Worm (Caenorhabditis elegans) whole organism, young adult: ENCODE measurements around the gene Y67D2.2.
A peak's percentile ranks its signal among the peaks of the same experiment; 100 is the strongest.

Source experiments
- D2030.7 ChIP-seq: fragments of 200-800 bp; sonication (Bioruptor generic); IDR thresholded peaks from 2 replicates; pipeline ENCODE4 v1.3.6; 2022; ENCODE audit warnings: missing genetic modification reagents, missing genetic modification characterization, missing compliant biosample characterization
- F10E7.11 ChIP-seq: sonication (generic microtip); optimal IDR thresholded peaks from 2 replicates; lab custom pipeline; 2017; ENCODE audit warnings: mild to moderate bottlenecking, missing genetic modification characterization, moderate library complexity, missing compliant biosample characterization
- F33H1.4 ChIP-seq: fragments of 200-800 bp; sonication (Bioruptor generic); IDR thresholded peaks from 2 replicates; pipeline ENCODE4 v1.3.6; 2022; ENCODE audit warnings: missing genetic modification reagents, missing genetic modification characterization, missing compliant biosample characterization
- F37B4.10 ChIP-seq: fragments of 200-800 bp; sonication (Bioruptor generic); IDR thresholded peaks from 2 replicates; pipeline ENCODE4 v1.3.6; 2022; ENCODE audit warnings: missing genetic modification characterization, missing compliant biosample characterization
- F39B2.1 ChIP-seq: fragments of 200-800 bp; sonication (Bioruptor generic); IDR thresholded peaks from 2 replicates; pipeline ENCODE4 v1.3.6; 2022; ENCODE audit warnings: missing genetic modification reagents, missing genetic modification characterization, missing compliant biosample characterization
- F52B5.7 ChIP-seq: sonication (generic microtip); optimal IDR thresholded peaks from 2 replicates; lab custom pipeline; 2016; ENCODE audit warnings: mild to moderate bottlenecking, missing genetic modification characterization, missing compliant biosample characterization
- F57A8.1 ChIP-seq: fragments of 200-800 bp; sonication (Bioruptor generic); optimal IDR thresholded peaks from 2 replicates; lab custom pipeline; 2018; ENCODE audit warnings: mild to moderate bottlenecking, missing genetic modification characterization, moderate library complexity, missing compliant biosample characterization
- K11D2.4 ChIP-seq: fragments of 200-800 bp; sonication (Bioruptor generic); IDR thresholded peaks from 2 replicates; pipeline ENCODE4 v1.3.6; 2022; ENCODE audit warnings: missing genetic modification reagents, missing genetic modification characterization, missing compliant biosample characterization
- K12H6.12 ChIP-seq: fragments of 200-800 bp; sonication (Bioruptor generic); optimal IDR thresholded peaks from 2 replicates; lab custom pipeline; 2018; ENCODE audit warnings: mild to moderate bottlenecking, missing genetic modification characterization, missing compliant biosample characterization
- T07F8.4 ChIP-seq: sonication (generic microtip); optimal IDR thresholded peaks from 2 replicates; lab custom pipeline; 2016; ENCODE audit warnings: mild to moderate bottlenecking, missing genetic modification characterization, moderate library complexity, missing compliant biosample characterization
- Y53F4B.3 ChIP-seq: fragments of 200-800 bp; sonication (Bioruptor generic); IDR thresholded peaks from 2 replicates; pipeline ENCODE4 v1.3.6; 2022; ENCODE audit warnings: missing genetic modification reagents, missing genetic modification characterization, missing compliant biosample characterization
- Y95B8A.8 ChIP-seq: fragments of 200-800 bp; sonication (Bioruptor generic); IDR thresholded peaks from 2 replicates; pipeline ENCODE4 v1.3.6; 2022; ENCODE audit warnings: missing genetic modification reagents, missing genetic modification characterization, missing compliant biosample characterization
- ama-1 ChIP-seq, 3 experiments: fragments of 150-350 bp in 1 of 3; sonication (generic microtip) in 2 of 3; optimal IDR thresholded peaks; 2 replicates each; lab custom pipeline; 2014 to 2018; ENCODE audit warnings: missing biosample characterization in 2 of 3, missing genetic modification characterization in 2 of 3, missing genetic modification reagents in 2 of 3
- aptf-2 ChIP-seq: fragments of 200-800 bp; sonication (Bioruptor generic); conservative IDR thresholded peaks from 2 replicates; pipeline ENCODE4 v1.3.6; 2022; ENCODE audit warnings: missing genetic modification reagents, missing genetic modification characterization, missing compliant biosample characterization
- attf-6 ChIP-seq: fragments of 200-800 bp; sonication (Bioruptor generic); IDR thresholded peaks from 2 replicates; pipeline ENCODE4 v1.3.6; 2022; ENCODE audit warnings: missing genetic modification reagents, missing genetic modification characterization, missing compliant biosample characterization
- bed-1 ChIP-seq: fragments of 200-800 bp; sonication (Bioruptor generic); IDR thresholded peaks from 2 replicates; pipeline ENCODE4 v1.3.6; 2022; ENCODE audit warnings: missing genetic modification reagents, missing genetic modification characterization, missing compliant biosample characterization
- cebp-1 ChIP-seq, 2 experiments: fragments of 200-800 bp in 1 of 2; sonication (Bioruptor generic) in 1 of 2; sonication (generic microtip) in 1 of 2; IDR thresholded peaks in 1 of 2; optimal IDR thresholded peaks in 1 of 2; 2 replicates each; pipeline versions ENCODE4 v1.3.6 to Lab custom; 2017 to 2022; ENCODE audit warnings: missing compliant biosample characterization in 2 of 2, missing genetic modification characterization in 2 of 2, mild to moderate bottlenecking in 1 of 2, missing genetic modification reagents in 1 of 2, moderate library complexity in 1 of 2
- cebp-2 ChIP-seq: fragments of 200-800 bp; sonication (Bioruptor generic); IDR thresholded peaks from 2 replicates; pipeline ENCODE4 v1.3.6; 2022; ENCODE audit warnings: missing genetic modification characterization, missing compliant biosample characterization
- ceh-27 ChIP-seq: fragments of 200-800 bp; sonication (Bioruptor generic); optimal IDR thresholded peaks from 2 replicates; lab custom pipeline; 2018; ENCODE audit warnings: mild to moderate bottlenecking, missing genetic modification characterization, moderate library complexity, missing compliant biosample characterization
- ceh-58 ChIP-seq: fragments of 200-800 bp; sonication (Bioruptor generic); IDR thresholded peaks from 2 replicates; pipeline ENCODE4 v1.3.6; 2022; ENCODE audit warnings: missing genetic modification characterization, missing compliant biosample characterization
- dox-1 ChIP-seq: fragments of 200-800 bp; sonication (Bioruptor generic); IDR thresholded peaks from 2 replicates; pipeline ENCODE4 v1.3.6; 2022; ENCODE audit warnings: missing genetic modification reagents, missing genetic modification characterization, missing compliant biosample characterization
- dpl-1 ChIP-seq: fragments of 150-350 bp; optimal IDR thresholded peaks from 2 replicates; lab custom pipeline; 2014; ENCODE audit warnings: missing biosample characterization, missing genetic modification reagents, missing genetic modification characterization
- egl-18 ChIP-seq: fragments of 200-800 bp; sonication (Bioruptor generic); IDR thresholded peaks from 2 replicates; pipeline ENCODE4 v1.3.6; 2022; ENCODE audit warnings: missing genetic modification reagents, missing genetic modification characterization, missing compliant biosample characterization
- gei-17 ChIP-seq: fragments of 200-800 bp; sonication (Bioruptor generic); optimal IDR thresholded peaks from 2 replicates; lab custom pipeline; 2018; ENCODE audit warnings: mild to moderate bottlenecking, missing genetic modification characterization, missing compliant biosample characterization
- him-1 ChIP-seq: sonication (generic microtip); optimal IDR thresholded peaks from 2 replicates; lab custom pipeline; 2016; ENCODE audit warnings: missing genotype, missing genetic modification reagents, missing genetic modification characterization, missing compliant biosample characterization
- hmg-20 ChIP-seq: fragments of 200-800 bp; sonication (Bioruptor generic); IDR thresholded peaks from 2 replicates; pipeline ENCODE4 v1.3.6; 2022; ENCODE audit warnings: missing genetic modification reagents, missing genetic modification characterization, missing compliant biosample characterization
- hrde-1 ChIP-seq: sonication (generic microtip); optimal IDR thresholded peaks from 2 replicates; lab custom pipeline; 2016; ENCODE audit warnings: missing genetic modification characterization, mild to moderate bottlenecking, missing compliant biosample characterization, moderate library complexity, missing genotype, missing genetic modification reagents, borderline replicate concordance
- let-607 ChIP-seq, 2 experiments: fragments of 200-800 bp in 1 of 2; sonication (Bioruptor generic) in 1 of 2; sonication (generic microtip) in 1 of 2; optimal IDR thresholded peaks; 2 replicates each; lab custom pipeline; 2016 to 2018; ENCODE audit warnings: mild to moderate bottlenecking in 2 of 2, missing compliant biosample characterization in 2 of 2, missing genetic modification characterization in 2 of 2, moderate library complexity in 2 of 2, missing genotype in 1 of 2
- lin-54 ChIP-seq: fragments of 200-800 bp; sonication (Bioruptor generic); optimal IDR thresholded peaks from 2 replicates; lab custom pipeline; 2018; ENCODE audit warnings: mild to moderate bottlenecking, missing genetic modification characterization, missing compliant biosample characterization
- lsl-1 ChIP-seq: fragments of 200-800 bp; sonication (Bioruptor generic); optimal IDR thresholded peaks from 2 replicates; lab custom pipeline; 2018; ENCODE audit warnings: mild to moderate bottlenecking, missing genetic modification characterization, moderate library complexity, missing compliant biosample characterization
- madf-6 ChIP-seq: fragments of 200-800 bp; sonication (Bioruptor generic); IDR thresholded peaks from 2 replicates; pipeline ENCODE4 v1.3.6; 2022; ENCODE audit warnings: missing genetic modification reagents, missing genetic modification characterization, missing compliant biosample characterization
- nfyb-1 ChIP-seq: fragments of 200-800 bp; sonication (Bioruptor generic); IDR thresholded peaks from 2 replicates; pipeline ENCODE4 v1.3.6; 2022; ENCODE audit warnings: missing genetic modification reagents, missing genetic modification characterization, missing compliant biosample characterization
- nhr-179 ChIP-seq: sonication (generic microtip); optimal IDR thresholded peaks from 2 replicates; lab custom pipeline; 2016; ENCODE audit warnings: mild to moderate bottlenecking, missing genetic modification characterization, missing compliant biosample characterization
- nhr-27 ChIP-seq: fragments of 200-800 bp; sonication (Bioruptor generic); optimal IDR thresholded peaks from 2 replicates; lab custom pipeline; 2018; ENCODE audit warnings: mild to moderate bottlenecking, missing genetic modification characterization, moderate library complexity, missing compliant biosample characterization
- nhr-90 ChIP-seq: sonication (generic microtip); optimal IDR thresholded peaks from 2 replicates; lab custom pipeline; 2016; ENCODE audit warnings: missing genotype, mild to moderate bottlenecking, missing genetic modification characterization, missing compliant biosample characterization
- rcor-1 ChIP-seq: fragments of 200-800 bp; sonication (Bioruptor generic); IDR thresholded peaks from 2 replicates; pipeline ENCODE4 v1.3.6; 2022; ENCODE audit warnings: missing genetic modification reagents, missing genetic modification characterization, missing compliant biosample characterization
- rpc-1 ChIP-seq, 2 experiments: fragments of 150-350 bp in 1 of 2; sonication (generic microtip) in 1 of 2; optimal IDR thresholded peaks; 2 replicates each; lab custom pipeline; 2014 to 2018; ENCODE audit warnings: missing biosample characterization in 1 of 2, missing genetic modification characterization in 1 of 2, missing genetic modification reagents in 1 of 2, missing genotype in 1 of 2
- sea-2 ChIP-seq: fragments of 200-800 bp; sonication (Bioruptor generic); IDR thresholded peaks from 2 replicates; pipeline ENCODE4 v1.3.6; 2022; ENCODE audit warnings: missing genetic modification characterization, missing compliant biosample characterization
- snpc-1.1 ChIP-seq: sonication (generic microtip); optimal IDR thresholded peaks from 2 replicates; lab custom pipeline; 2017; ENCODE audit warnings: missing genetic modification characterization, mild to moderate bottlenecking, missing compliant biosample characterization, antibody characterized with exemption, moderate library complexity, missing genotype, missing genetic modification reagents; ENCODE audit not compliant: insufficient read depth
- snpc-1.3 ChIP-seq: sonication (generic microtip); optimal IDR thresholded peaks from 2 replicates; lab custom pipeline; 2017; ENCODE audit warnings: missing genetic modification characterization, mild to moderate bottlenecking, missing compliant biosample characterization, antibody characterized with exemption, moderate library complexity, missing genotype, missing genetic modification reagents; ENCODE audit not compliant: insufficient read depth
- snpc-3.4 ChIP-seq: sonication (generic microtip); optimal IDR thresholded peaks from 2 replicates; lab custom pipeline; 2017; ENCODE audit warnings: missing genetic modification characterization, mild to moderate bottlenecking, missing compliant biosample characterization, antibody characterized with exemption, moderate library complexity, missing genotype, missing genetic modification reagents
- somi-1 ChIP-seq: fragments of 200-800 bp; sonication (Bioruptor generic); optimal IDR thresholded peaks from 2 replicates; lab custom pipeline; 2018; ENCODE audit warnings: mild to moderate bottlenecking, missing genetic modification characterization, missing compliant biosample characterization
- unc-62 ChIP-seq: fragments of 150-350 bp; optimal IDR thresholded peaks from 2 replicates; lab custom pipeline; 2014; ENCODE audit warnings: missing biosample characterization, missing genetic modification reagents, missing genetic modification characterization
- ztf-18 ChIP-seq: sonication (generic microtip); optimal IDR thresholded peaks from 2 replicates; lab custom pipeline; 2016; ENCODE audit warnings: missing genotype, mild to moderate bottlenecking, missing genetic modification characterization, missing compliant biosample characterization
- ztf-22 ChIP-seq: fragments of 200-800 bp; sonication (Bioruptor generic); optimal IDR thresholded peaks from 2 replicates; lab custom pipeline; 2018; ENCODE audit warnings: mild to moderate bottlenecking, missing genetic modification characterization, moderate library complexity, missing compliant biosample characterization
- ztf-26 ChIP-seq: sonication (generic microtip); optimal IDR thresholded peaks from 2 replicates; lab custom pipeline; 2017; ENCODE audit warnings: missing genetic modification characterization, missing compliant biosample characterization
- ztf-28 ChIP-seq: fragments of 200-800 bp; sonication (Bioruptor generic); IDR thresholded peaks from 2 replicates; pipeline ENCODE4 v1.3.6; 2022; ENCODE audit warnings: missing genetic modification reagents, missing genetic modification characterization, missing compliant biosample characterization

Gene Y67D2.2

DNA sequence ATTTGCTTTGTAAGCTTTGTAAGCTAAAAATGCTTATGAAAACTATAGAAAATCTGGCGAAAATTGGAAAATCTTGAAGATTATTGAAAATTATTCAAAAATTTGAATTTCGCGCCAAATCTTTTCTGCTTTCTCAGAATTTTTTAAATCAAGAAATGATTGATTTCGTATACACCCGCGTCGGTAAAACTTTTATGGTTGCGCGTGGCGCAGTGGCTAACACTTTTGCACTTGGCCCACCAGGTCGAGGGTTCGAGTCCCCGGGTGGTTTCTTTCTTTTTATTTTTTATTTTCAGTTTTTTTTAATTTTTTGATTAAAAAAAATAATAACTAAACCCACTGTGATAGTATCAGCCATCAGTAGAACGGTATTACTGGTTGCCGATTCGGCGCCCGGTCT lies 40.3 kb downstream of the Y67D2.2 start (continued):
- TF ChIP-seq nhr-90 (tag; lab: Kevin White, UChicago) (peak; percentile 60), snpc-1.1 (no peak), hmg-20 (GFP tag; lab: Robert Waterston, UW) (no peak), him-1 (tag; lab: Kevin White, UChicago) (peak; percentile 16), madf-6 (GFP tag; lab: Robert Waterston, UW) (no peak), lin-54 (GFP tag; lab: Kevin White, UChicago) (peak; percentile 52), ztf-18 (tag; lab: Kevin White, UChicago) (peak; percentile 34), nhr-179 (tag; lab: Kevin White, UChicago) (no peak), nfyb-1 (GFP tag; lab: Robert Waterston, UW) (no peak), ama-1 (optimal IDR thresholded peaks at IDR 0.05; lab: Kevin White, UChicago) (no peak), ama-1 (GFP tag; optimal IDR thresholded peaks at IDR 0.05; lab: Kevin White, UChicago) (peak; percentile 28 to 42), cebp-1 (GFP tag; IDR thresholded peaks at IDR 0.05; lab: Robert Waterston, UW) (no peak), cebp-1 (tag; optimal IDR thresholded peaks at IDR 0.05; lab: Kevin White, UChicago) (peak; percentile 41), aptf-2 (no peak), ztf-28 (GFP tag; lab: Robert Waterston, UW) (no peak), nhr-27 (no peak), dox-1 (no peak), unc-62 (GFP tag; lab: Kevin White, UChicago) (no peak), K11D2.4 (no peak), somi-1 (GFP tag; lab: Kevin White, UChicago) (no peak), Y95B8A.8 (GFP tag; lab: Robert Waterston, UW) (0 out of 2 replicates have a peak, but pooled peaks have one; percentile 26), rcor-1 (GFP tag; lab: Robert Waterston, UW) (no peak), rpc-1 (optimal IDR thresholded peaks at IDR 0.05; lab: Kevin White, UChicago) (peak; percentile 76), rpc-1 (tag; optimal IDR thresholded peaks at IDR 0.05; lab: Kevin White, UChicago) (peak; percentile 92), Y53F4B.3 (GFP tag; lab: Robert Waterston, UW) (no peak), F10E7.11 (tag; lab: Kevin White, UChicago) (no peak), lsl-1 (GFP tag; lab: Kevin White, UChicago) (peak; percentile 48), let-607 (tag; optimal IDR thresholded peaks at IDR 0.05; lab: Kevin White, UChicago) (no peak), F37B4.10 (GFP tag; lab: Robert Waterston, UW) (no peak), F57A8.1 (GFP tag; lab: Kevin White, UChicago) (no peak), F33H1.4 (GFP tag; lab: Robert Waterston, UW) (no peak), F52B5.7 (no peak), D2030.7 (GFP tag; lab: Robert Waterston, UW) (peak; percentile 61), K12H6.12 (tag; lab: Kevin White, UChicago) (no peak), egl-18 (GFP tag; lab: Robert Waterston, UW) (no peak), ztf-22 (GFP tag; lab: Kevin White, UChicago) (no peak), ceh-58 (GFP tag; lab: Robert Waterston, UW) (no peak), hrde-1 (no peak), ztf-26 (tag; lab: Kevin White, UChicago) (no peak), snpc-3.4 (tag; lab: Kevin White, UChicago) (peak; percentile 31), T07F8.4 (peak; percentile 1), sea-2 (GFP tag; lab: Robert Waterston, UW) (no peak), gei-17 (GFP tag; lab: Kevin White, UChicago) (no peak), dpl-1 (GFP tag; lab: Kevin White, UChicago) (no peak), snpc-1.3 (tag; lab: Kevin White, UChicago) (peak; percentile 59), attf-6 (GFP tag; lab: Robert Waterston, UW) (no peak), ceh-27 (GFP tag; lab: Kevin White, UChicago) (no peak), F39B2.1 (GFP tag; lab: Robert Waterston, UW) (no peak), bed-1 (no peak), cebp-2 (no peak)
